Worm (Caenorhabditis elegans): Measurements from ENCODE around the gene siah-1.

DNA sequence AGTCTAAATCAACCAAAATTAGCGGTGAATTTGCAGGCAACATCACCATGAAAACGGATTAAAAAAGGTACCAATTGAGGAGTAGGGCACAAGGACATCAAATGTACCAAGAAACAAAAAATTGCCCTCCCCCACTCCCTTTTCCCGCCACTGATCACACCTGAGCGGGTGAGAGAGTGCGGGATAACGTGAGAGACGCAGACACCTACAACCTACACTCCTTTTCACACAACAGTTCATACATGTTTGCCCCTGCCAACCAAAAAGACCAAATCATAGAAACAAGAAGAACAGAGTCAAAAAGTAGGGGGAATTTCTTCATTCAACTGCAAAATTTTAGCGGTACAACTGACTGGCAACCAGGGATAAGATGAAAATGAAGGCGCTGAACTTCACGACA, 8.4 kb downstream of the siah-1 start:
- TF ChIP-seq ztf-23 (GFP tag; IDR thresholded peaks at IDR 0.05) (no peak), tab-1 (GFP tag; IDR thresholded peaks at IDR 0.05) (no peak), med-1 (GFP tag; optimal IDR thresholded peaks at IDR 0.05; ENCODE audit: insufficient read depth) (no peak), flt-1 (GFP tag; IDR thresholded peaks at IDR 0.05) (no peak), T22C8.4 (GFP tag; IDR thresholded peaks at IDR 0.05) (no peak)

Data from whole organism, midembryonic.